Worm (Caenorhabditis elegans) whole organism, L4 larva: ENCODE measurements around the gene F56A8.9.

Experiments used
- ceh-82 ChIP-seq: sonication (generic microtip); optimal IDR thresholded peaks from 2 replicates; lab custom pipeline; 2017; ENCODE audit warnings: missing biosample characterization, missing genetic modification characterization
- ces-1 ChIP-seq: fragments of 150-350 bp; sonication (generic microtip); optimal IDR thresholded peaks from 4 replicates; lab custom pipeline; 2014; ENCODE audit warnings: missing biosample characterization, missing genetic modification reagents, missing genetic modification characterization
- jun-1 ChIP-seq: fragments of 150-350 bp; optimal IDR thresholded peaks from 2 replicates; lab custom pipeline; 2014; ENCODE audit warnings: missing biosample characterization, missing genetic modification reagents, missing genetic modification characterization
- lin-13 ChIP-seq: fragments of 150-350 bp; optimal IDR thresholded peaks from 2 replicates; lab custom pipeline; 2014; ENCODE audit warnings: missing biosample characterization, missing genetic modification reagents, missing genetic modification characterization
- zag-1 ChIP-seq: fragments of 150-350 bp; optimal IDR thresholded peaks from 2 replicates; lab custom pipeline; 2014; ENCODE audit warnings: missing biosample characterization, missing genetic modification characterization
- zip-2 ChIP-seq: fragments of 150-350 bp; optimal IDR thresholded peaks from 2 replicates; lab custom pipeline; 2014; ENCODE audit warnings: missing biosample characterization, missing genetic modification characterization

DNA sequence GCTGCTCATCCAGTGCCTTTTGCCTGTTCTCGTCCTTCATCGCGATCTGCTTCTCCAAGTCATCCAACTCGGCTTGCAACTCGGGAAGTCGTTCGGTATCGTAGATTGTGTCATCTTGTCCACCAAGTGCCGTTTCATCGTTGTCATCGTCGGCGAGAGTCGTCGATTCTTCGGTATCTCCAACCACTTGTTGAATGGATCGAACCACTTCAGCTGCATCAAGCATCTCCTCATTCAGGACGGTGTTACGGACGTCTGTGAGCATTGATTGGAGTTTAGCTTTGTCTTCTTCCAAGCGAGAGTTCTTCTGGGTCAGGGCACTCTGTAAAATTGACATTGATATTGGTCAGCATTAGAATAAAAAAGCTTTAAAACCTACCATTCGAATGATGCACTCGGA, 51.1 kb downstream of the F56A8.9 start:
- TF ChIP-seq jun-1 (tag; lab: Kevin White, UChicago) (no peak), lin-13 (no peak), zip-2 (no peak), zag-1 (tag; lab: Kevin White, UChicago) (no peak), ceh-82 (tag; lab: Kevin White, UChicago) (no peak), ces-1 (GFP tag; lab: Kevin White, UChicago) (no peak)
